Fruit fly (Drosophila melanogaster): ENCODE results near the gene Hsp67Bc.

- no peak for TF ChIP-seq CG8478 (optimal IDR thresholded peaks at IDR 0.05)
- no peak for TF ChIP-seq CTCF (optimal IDR thresholded peaks at IDR 0.05)
These were observed 3.6 kb downstream of the Hsp67Bc start for dm6 chr3L:9368665-9369064.

Data from S2 (cell line).